Fruit fly (Drosophila melanogaster) whole organism, embryonic: ENCODE data around the gene salr.

Source experiments
- Asciz ChIP-seq: fragments of 200-800 bp; sonication (Bioruptor generic); optimal IDR thresholded peaks from 2 replicates; lab custom pipeline; 2017; ENCODE audit warnings: missing biosample characterization, mild to moderate bottlenecking, missing genetic modification characterization, missing genetic modification reagents
- Bgb ChIP-seq: fragments of 200-800 bp; sonication (Bioruptor generic); IDR thresholded peaks from 2 replicates; pipeline ENCODE4 v1.3.6; 2022; ENCODE audit warnings: missing biosample characterization, missing genetic modification characterization; ENCODE audit not compliant: partially characterized antibody
- Bteb2 ChIP-seq: fragments of 200-800 bp; sonication (Bioruptor generic); optimal IDR thresholded peaks from 2 replicates; lab custom pipeline; 2016; ENCODE audit warnings: missing biosample characterization, missing genetic modification characterization
- CG10366 ChIP-seq: fragments of 200-800 bp; sonication (Bioruptor generic); IDR thresholded peaks from 2 replicates; pipeline ENCODE4 v1.3.6; 2022; ENCODE audit warnings: missing biosample characterization, missing genetic modification characterization
- CG14667 ChIP-seq: fragments of 200-800 bp; sonication (Bioruptor generic); IDR thresholded peaks from 2 replicates; pipeline ENCODE4 v1.3.6; 2022; ENCODE audit warnings: missing biosample characterization, missing genetic modification characterization
- CG14860 ChIP-seq: fragments of 200-800 bp; sonication (Bioruptor generic); IDR thresholded peaks from 3 replicates; pipeline ENCODE4 v1.3.6; 2022; ENCODE audit warnings: missing biosample characterization, missing genetic modification characterization; ENCODE audit not compliant: partially characterized antibody
- CG1603 ChIP-seq: fragments of 200-800 bp; sonication (Bioruptor generic); optimal IDR thresholded peaks from 2 replicates; lab custom pipeline; 2019; ENCODE audit warnings: missing biosample characterization, mild to moderate bottlenecking, missing genetic modification characterization, moderate library complexity
- CG18262 ChIP-seq: fragments of 200-800 bp; optimal IDR thresholded peaks from 3 replicates; lab custom pipeline; 2019; ENCODE audit warnings: missing biosample characterization, mild to moderate bottlenecking, missing genetic modification characterization, moderate library complexity
- CG3726 ChIP-seq: fragments of 200-800 bp; sonication (Bioruptor generic); IDR thresholded peaks from 3 replicates; pipeline ENCODE4, ENCODE4 v1.3.6; 2022; ENCODE audit warnings: missing biosample characterization, missing genetic modification characterization
- CG4617 ChIP-seq: fragments of 200-800 bp; sonication (Bioruptor generic); optimal IDR thresholded peaks from 3 replicates; lab custom pipeline; 2016; ENCODE audit warnings: missing biosample characterization, missing genetic modification characterization, borderline replicate concordance
- CG6854 ChIP-seq: fragments of 200-800 bp; sonication (Bioruptor generic); optimal IDR thresholded peaks from 3 replicates; lab custom pipeline; 2017; ENCODE audit warnings: missing biosample characterization, mild to moderate bottlenecking, missing genetic modification characterization
- CG7839 ChIP-seq: fragments of 200-800 bp; sonication (Bioruptor generic); optimal IDR thresholded peaks from 3 replicates; lab custom pipeline; 2018; ENCODE audit warnings: missing biosample characterization, mild to moderate bottlenecking, missing genetic modification characterization, moderate library complexity
- CG8089 ChIP-seq: fragments of 200-800 bp; sonication (Bioruptor generic); optimal IDR thresholded peaks from 3 replicates; lab custom pipeline; 2016; ENCODE audit warnings: missing biosample characterization, missing genetic modification characterization
- CG8765 ChIP-seq: fragments of 200-800 bp; sonication (Bioruptor generic); IDR thresholded peaks from 2 replicates; pipeline ENCODE4 v1.3.6; 2022; ENCODE audit warnings: missing biosample characterization, missing genetic modification characterization
- Ets65A ChIP-seq: fragments of 200-800 bp; sonication (Bioruptor generic); peaks from one replicate; lab custom pipeline; 2016; ENCODE audit warnings: missing biosample characterization, missing genetic modification characterization
- Fer3 ChIP-seq: fragments of 200-800 bp; sonication (Bioruptor generic); optimal IDR thresholded peaks from 2 replicates; lab custom pipeline; 2018; ENCODE audit warnings: missing biosample characterization, mild to moderate bottlenecking, missing genetic modification characterization, moderate library complexity
- H2.0 ChIP-seq: fragments of 200-800 bp; sonication (Bioruptor generic); IDR thresholded peaks from 2 replicates; pipeline ENCODE4 v1.3.6; 2022; ENCODE audit warnings: missing biosample characterization, missing genetic modification characterization
- Hey ChIP-seq: fragments of 200-800 bp; sonication (Bioruptor generic); optimal IDR thresholded peaks from 3 replicates; lab custom pipeline; 2018; ENCODE audit warnings: missing biosample characterization, mild to moderate bottlenecking, missing genetic modification characterization
- Mrtf ChIP-seq: fragments of 200-800 bp; sonication (Bioruptor generic); IDR thresholded peaks from 3 replicates; pipeline ENCODE4 v1.3.6; 2022; ENCODE audit warnings: missing biosample characterization, missing genetic modification characterization
- Oaz ChIP-seq: fragments of 200-800 bp; sonication (Bioruptor generic); IDR thresholded peaks from 2 replicates; pipeline ENCODE4 v1.3.6; 2022; ENCODE audit warnings: missing biosample characterization, missing genetic modification characterization
- Pdp1 ChIP-seq, 2 experiments: fragments of 200-800 bp; sonication (Bioruptor generic); optimal IDR thresholded peaks; 3 replicates each; lab custom pipeline; 2016; ENCODE audit warnings: missing biosample characterization in 2 of 2, missing genetic modification characterization in 2 of 2, mild to moderate bottlenecking in 1 of 2, moderate library complexity in 1 of 2
- Ptx1 ChIP-seq: fragments of 200-800 bp; sonication (Bioruptor generic); IDR thresholded peaks from 2 replicates; pipeline ENCODE4 v1.3.6; 2022; ENCODE audit warnings: missing biosample characterization, missing genetic modification characterization
- Scr ChIP-seq: fragments of 200-800 bp; sonication (Bioruptor generic); IDR thresholded peaks from 2 replicates; pipeline ENCODE4 v1.3.6; 2022; ENCODE audit warnings: missing biosample characterization, missing genetic modification characterization; ENCODE audit not compliant: partially characterized antibody
- Sox102F ChIP-seq: fragments of 200-800 bp; sonication (Bioruptor generic); optimal IDR thresholded peaks from 2 replicates; lab custom pipeline; 2018; ENCODE audit warnings: missing biosample characterization, mild to moderate bottlenecking, missing genetic modification characterization, moderate library complexity
- Tbp ChIP-seq: fragments of >200 bp; optimal IDR thresholded peaks from 2 replicates; lab custom pipeline; 2018; ENCODE audit warnings: missing biosample characterization, missing genetic modification characterization
- ac ChIP-seq: fragments of 200-800 bp; sonication (Bioruptor generic); optimal IDR thresholded peaks from 3 replicates; lab custom pipeline; 2017; ENCODE audit warnings: missing biosample characterization, mild to moderate bottlenecking, missing genetic modification characterization
- chinmo ChIP-seq: fragments of 200-800 bp; sonication (Bioruptor generic); IDR thresholded peaks from 4 replicates; pipeline ENCODE4 v1.3.6; 2022; ENCODE audit warnings: missing biosample characterization, missing genetic modification characterization; ENCODE audit not compliant: partially characterized antibody
- ftz-f1 ChIP-seq: fragments of 200-800 bp; sonication (Bioruptor generic); optimal IDR thresholded peaks from 2 replicates; lab custom pipeline; 2016; ENCODE audit warnings: missing biosample characterization, missing genetic modification characterization
- gem ChIP-seq: fragments of 200-800 bp; sonication (Bioruptor generic); optimal IDR thresholded peaks from 2 replicates; lab custom pipeline; 2019; ENCODE audit warnings: missing biosample characterization, mild to moderate bottlenecking, missing genetic modification characterization, moderate library complexity
- grau ChIP-seq: fragments of 200-800 bp; optimal IDR thresholded peaks from 3 replicates; lab custom pipeline; 2019; ENCODE audit warnings: missing biosample characterization, mild to moderate bottlenecking, missing genetic modification characterization, moderate library complexity
- gsb-n ChIP-seq: fragments of 200-800 bp; sonication (Bioruptor generic); optimal IDR thresholded peaks from 3 replicates; lab custom pipeline; 2018; ENCODE audit warnings: missing biosample characterization, mild to moderate bottlenecking, missing genetic modification characterization
- jing ChIP-seq: fragments of 200-800 bp; sonication (Bioruptor generic); optimal IDR thresholded peaks from 2 replicates; lab custom pipeline; 2018; ENCODE audit warnings: missing biosample characterization, mild to moderate bottlenecking, missing genetic modification characterization
- nerfin-2 ChIP-seq: fragments of 200-800 bp; sonication (Bioruptor generic); IDR thresholded peaks from 2 replicates; pipeline ENCODE4 v1.3.6; 2022; ENCODE audit warnings: missing biosample characterization, missing genetic modification characterization; ENCODE audit not compliant: partially characterized antibody
- pros ChIP-seq: fragments of 200-800 bp; sonication (Bioruptor generic); optimal IDR thresholded peaks from 3 replicates; lab custom pipeline; 2019; ENCODE audit warnings: missing biosample characterization, mild to moderate bottlenecking, missing genetic modification characterization, moderate library complexity
- ranshi ChIP-seq: fragments of 200-800 bp; sonication (Bioruptor generic); IDR thresholded peaks from 2 replicates; pipeline ENCODE4 v1.3.6; 2022; ENCODE audit warnings: missing biosample characterization, missing genetic modification characterization
- row ChIP-seq: fragments of 200-800 bp; sonication (Bioruptor generic); IDR thresholded peaks from 3 replicates; pipeline ENCODE4 v1.3.6; 2022; ENCODE audit warnings: missing biosample characterization, missing genetic modification characterization
- sens-2 ChIP-seq: fragments of 200-800 bp; sonication (Bioruptor generic); IDR thresholded peaks from 2 replicates; pipeline ENCODE4 v1.3.6; 2022; ENCODE audit warnings: missing biosample characterization, missing genetic modification characterization
- sim ChIP-seq: fragments of 200-800 bp; sonication (Bioruptor generic); IDR thresholded peaks from 2 replicates; pipeline ENCODE4 v1.3.6; 2022; ENCODE audit warnings: missing biosample characterization, missing genetic modification characterization
- sna ChIP-seq: fragments of 200-800 bp; sonication (Bioruptor generic); IDR thresholded peaks from 2 replicates; pipeline ENCODE4 v1.3.6; 2022; ENCODE audit warnings: missing biosample characterization, missing genetic modification characterization; ENCODE audit not compliant: partially characterized antibody
- sr ChIP-seq: fragments of 200-800 bp; sonication (Bioruptor generic); IDR thresholded peaks from 3 replicates; pipeline ENCODE4 v1.3.6; 2022; ENCODE audit warnings: missing biosample characterization, missing genetic modification characterization
- ssp ChIP-seq: fragments of 200-800 bp; sonication (Bioruptor generic); IDR thresholded peaks from 2 replicates; pipeline ENCODE4 v1.3.6; 2022; ENCODE audit warnings: missing biosample characterization, missing genetic modification characterization
- tin ChIP-seq: fragments of 200-800 bp; sonication (Bioruptor generic); optimal IDR thresholded peaks from 3 replicates; lab custom pipeline; 2016; ENCODE audit warnings: missing biosample characterization, missing genetic modification characterization
- tio ChIP-seq: fragments of 200-800 bp; sonication (Bioruptor generic); optimal IDR thresholded peaks from 2 replicates; lab custom pipeline; 2017; ENCODE audit warnings: missing biosample characterization, missing genetic modification characterization, inconsistent platforms
- tna ChIP-seq: fragments of 200-800 bp; sonication (Bioruptor generic); IDR thresholded peaks from 2 replicates; pipeline ENCODE4 v1.3.6; 2022; ENCODE audit warnings: missing biosample characterization, missing genetic modification characterization; ENCODE audit not compliant: partially characterized antibody
- trem ChIP-seq: fragments of 200-800 bp; optimal IDR thresholded peaks from 3 replicates; lab custom pipeline; 2019; ENCODE audit warnings: missing biosample characterization, mild to moderate bottlenecking, missing genetic modification characterization, moderate library complexity
- vvl ChIP-seq: fragments of 200-800 bp; sonication (Bioruptor generic); IDR thresholded peaks from 2 replicates; pipeline ENCODE4 v1.3.6; 2022; ENCODE audit warnings: missing biosample characterization, missing genetic modification characterization
- wek ChIP-seq: fragments of 200-800 bp; sonication (Bioruptor generic); optimal IDR thresholded peaks from 3 replicates; lab custom pipeline; 2018; ENCODE audit warnings: missing biosample characterization, mild to moderate bottlenecking, missing genetic modification characterization, moderate library complexity

salr gene

DNA sequence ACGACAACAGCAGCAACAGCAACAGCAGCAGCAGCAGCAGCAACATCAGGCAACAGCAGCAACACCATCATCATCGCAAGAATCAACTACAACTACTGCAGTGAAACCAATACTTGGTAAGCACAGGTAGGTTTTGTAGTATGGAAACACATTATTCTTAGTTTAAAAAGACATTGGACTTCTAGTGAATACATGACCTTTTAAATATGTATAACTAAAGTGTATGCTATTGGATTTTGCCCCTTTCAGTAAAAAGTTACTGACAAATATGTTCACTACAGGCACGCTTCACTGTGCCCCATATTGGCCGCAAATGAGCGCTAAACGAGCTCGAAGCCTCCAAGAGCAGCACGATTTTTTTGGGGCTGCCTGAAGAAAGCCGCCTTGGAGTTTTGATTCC, 46.8 kb downstream of the salr start:
- peak; percentile 4 for TF ChIP-seq Sox102F
- peak; percentile 67 for TF ChIP-seq grau (tag; lab: Kevin White, UChicago)
- peak; percentile 6 for TF ChIP-seq gem (tag; lab: Kevin White, UChicago)
- no peak for TF ChIP-seq ssp (GFP tag; lab: Robert Waterston, UW)
- TF ChIP-seq jing (GFP tag; lab: Kevin White, UChicago), result no peak
- TF ChIP-seq CG8765, result no peak
- 0 out of 2 replicates have a peak, but pooled peaks have one; percentile 12 for TF ChIP-seq Ptx1 (GFP tag; lab: Robert Waterston, UW)
- TF ChIP-seq wek (GFP tag; lab: Kevin White, UChicago), result no peak
- TF ChIP-seq H2.0 (GFP tag; lab: Robert Waterston, UW), result 0 out of 2 replicates have a peak, but pooled peaks have one; percentile 5
- TF ChIP-seq nerfin-2 (GFP tag; lab: Robert Waterston, UW), result no peak
- no peak for TF ChIP-seq trem (tag; lab: Kevin White, UChicago)
- peak; percentile 23; the same call in 1 of the 3 replicates for TF ChIP-seq row (GFP tag; lab: Robert Waterston, UW)
- TF ChIP-seq CG3726 (GFP tag; lab: Robert Waterston, UW), result no peak
- peak; percentile 18 for TF ChIP-seq CG1603 (tag; lab: Kevin White, UChicago)

DNA sequence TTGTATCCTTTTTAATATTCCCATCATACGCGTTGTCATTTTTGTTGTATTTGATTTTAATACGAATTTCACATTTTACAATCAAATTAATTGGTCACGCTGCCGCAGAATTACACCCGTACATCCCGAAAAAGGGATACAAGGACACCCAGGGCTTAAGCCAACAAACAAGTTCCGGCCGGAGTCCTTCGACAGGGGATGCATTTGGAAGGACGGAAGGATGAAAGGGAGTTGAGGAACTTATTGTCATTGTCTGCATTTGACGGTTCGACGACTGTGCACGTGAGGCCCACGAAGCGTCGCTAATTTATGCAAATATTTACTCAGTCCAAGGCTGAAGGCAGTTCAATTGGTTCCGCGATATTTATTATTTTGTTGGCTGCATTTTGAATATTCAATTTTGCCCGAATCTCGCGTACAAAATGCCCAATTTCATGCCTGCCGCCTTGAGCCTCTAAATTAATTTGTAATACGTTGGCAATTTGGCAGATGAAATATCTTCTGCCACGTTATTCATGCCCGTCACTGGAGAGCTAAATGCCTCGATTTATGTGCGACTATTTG, 55.5 kb downstream of the salr start:
- TF ChIP-seq chinmo (GFP tag; lab: Robert Waterston, UW), result 0 out of 4 replicates have a peak, but pooled peaks have one; percentile 27
- peak; percentile 94 for TF ChIP-seq gsb-n (tag; lab: Kevin White, UChicago)
- no peak for TF ChIP-seq ranshi (GFP tag; lab: Robert Waterston, UW)
- peak; percentile 51 for TF ChIP-seq pros (GFP tag; lab: Kevin White, UChicago)
- peak; percentile 26 for TF ChIP-seq Ets65A (GFP tag; lab: Kevin White, UChicago)
- TF ChIP-seq CG18262 (tag; lab: Kevin White, UChicago), result no peak
- TF ChIP-seq Mrtf (GFP tag; lab: Robert Waterston, UW), result no peak
- TF ChIP-seq Hey (tag; lab: Kevin White, UChicago), result peak; percentile 7
- TF ChIP-seq vvl (GFP tag; lab: Robert Waterston, UW), result peak; percentile 12; the same call in 1 of the 2 replicates
- TF ChIP-seq tin (GFP tag; lab: Kevin White, UChicago), result no peak
- no peak for TF ChIP-seq CG8089 (GFP tag; lab: Kevin White, UChicago)

DNA sequence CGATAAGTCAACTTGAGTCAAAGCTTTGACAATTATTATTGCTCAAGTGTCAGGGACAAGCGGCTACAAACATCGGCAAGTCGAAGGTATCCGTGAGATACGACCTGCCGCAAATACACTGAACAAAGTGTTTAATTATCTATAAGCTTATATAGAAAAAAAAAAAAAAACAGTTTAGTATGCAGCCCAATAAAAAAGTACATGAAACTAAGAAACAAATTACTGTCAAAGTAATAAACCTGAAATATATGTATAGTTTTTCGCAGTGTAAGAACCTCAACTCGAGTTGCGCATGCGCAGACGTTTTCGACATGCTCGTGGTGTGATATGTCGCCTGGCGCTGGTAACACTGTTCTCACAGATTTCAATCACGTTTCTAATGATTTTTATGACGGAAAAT, 58.8 kb downstream of the salr start:
- TF ChIP-seq Asciz, result no peak
- no peak for TF ChIP-seq Fer3
- TF ChIP-seq sna (GFP tag; lab: Robert Waterston, UW), result no peak
- peak; percentile 37; the same call in 1 of the 2 replicates for TF ChIP-seq Ptx1 (GFP tag; lab: Robert Waterston, UW)
- no peak for TF ChIP-seq CG14667
- TF ChIP-seq sr (GFP tag; lab: Robert Waterston, UW), result no peak
- no peak for TF ChIP-seq tna
- TF ChIP-seq Bgb (GFP tag; lab: Robert Waterston, UW), result no peak
- peak; percentile 65 for TF ChIP-seq tio (GFP tag; lab: Kevin White, UChicago)
- TF ChIP-seq CG4617 (GFP tag; lab: Kevin White, UChicago), result peak; percentile 13
- no peak for TF ChIP-seq ftz-f1 (GFP tag; lab: Kevin White, UChicago)
- TF ChIP-seq Bteb2 (GFP tag; lab: Kevin White, UChicago), result peak; percentile 43
- TF ChIP-seq CG6854 (GFP tag; lab: Kevin White, UChicago), result no peak
- peak; percentile 34; the same call in 1 of the 2 replicates for TF ChIP-seq sens-2
- no peak for TF ChIP-seq Oaz (GFP tag; lab: Robert Waterston, UW)
- TF ChIP-seq CG7839, result peak; percentile 40
- TF ChIP-seq CG14860 (GFP tag; lab: Robert Waterston, UW), result no peak
- TF ChIP-seq ac (GFP tag; lab: Kevin White, UChicago), result peak; percentile 25
- peak in 1 of 2 experiments; percentile 27 for TF ChIP-seq Pdp1 (GFP tag; optimal IDR thresholded peaks at IDR 0.05; lab: Kevin White, UChicago)
- TF ChIP-seq Tbp (GFP tag; lab: Kevin White, UChicago), result no peak
- no peak for TF ChIP-seq CG10366 (GFP tag; lab: Robert Waterston, UW)
- no peak for TF ChIP-seq sim (GFP tag; lab: Robert Waterston, UW)
- TF ChIP-seq Scr (GFP tag; lab: Robert Waterston, UW), result no peak
